Fruit fly (Drosophila melanogaster) Kc167 (cell line): Measurements from ENCODE around the gene bnk.

ENCODE experiments used
- h ChIP-seq: fragments of >200 bp; optimal IDR thresholded peaks from 3 replicates; lab custom pipeline; 2018; ENCODE audit warnings: missing external identifiers
- psq ChIP-seq: fragments of >200 bp; optimal IDR thresholded peaks from 2 replicates; lab custom pipeline; 2017; ENCODE audit warnings: missing external identifiers

- no peak for TF ChIP-seq psq (lab: Kevin White, UChicago)
- TF ChIP-seq h = no peak
These were observed 26.1 kb downstream of the bnk start, which contains the start of gene ATPsynC for dm6 chr3R:31218997-31219992.
